Fruit fly (Drosophila melanogaster): ENCODE results near the gene CG5011.

The CG5011 gene

DNA sequence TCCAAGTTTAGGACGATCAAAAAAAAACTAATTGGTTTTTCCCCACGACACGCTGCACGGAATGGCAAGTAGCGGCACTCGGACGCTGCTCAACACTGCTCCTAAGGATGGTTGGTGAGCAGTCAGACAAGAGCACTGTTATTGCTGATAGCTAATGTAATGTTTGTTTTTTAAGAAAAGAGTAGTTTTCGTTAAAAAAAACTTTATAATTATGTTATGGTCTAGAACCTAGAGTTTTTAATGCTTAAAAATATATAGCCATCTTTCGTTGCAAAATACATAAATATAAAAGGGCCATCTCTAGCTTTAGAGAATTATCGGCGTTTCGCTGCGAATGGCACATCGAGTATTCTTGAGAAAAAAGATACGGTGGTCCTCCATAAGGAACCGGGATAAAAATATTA is 27.8 kb upstream of the CG5011 start, which contains the start of the genes Charon and CG4887:
TSS of gene Charon (minus strand) at position 102 of the 404 bp plus-strand sequence.
TSS of gene CG4887 (plus strand) at position 306 of the 404 bp plus-strand sequence.
- no peak for TF ChIP-seq Rel (GFP tag; optimal IDR thresholded peaks at IDR 0.05)
- TF ChIP-seq Rel (tag; optimal IDR thresholded peaks at IDR 0.05): peak; percentile 100
- peak; percentile 94 for TF ChIP-seq h (GFP tag; optimal IDR thresholded peaks at IDR 0.05)
- no peak for TF ChIP-seq dl (GFP tag; optimal IDR thresholded peaks at IDR 0.05; ENCODE audit: insufficient read depth in 1 of 2, partially characterized antibody in 2 of 2)
- TF ChIP-seq Mio (GFP tag; optimal IDR thresholded peaks at IDR 0.05): peak; percentile 48
- TF ChIP-seq OdsH (GFP tag; optimal IDR thresholded peaks at IDR 0.05): peak; percentile 88
- TF ChIP-seq sv (GFP tag; optimal IDR thresholded peaks at IDR 0.05): peak; percentile 85
- TF ChIP-seq GATAd (GFP tag; optimal IDR thresholded peaks at IDR 0.05): peak; percentile 88
- TF ChIP-seq Hr78 (GFP tag; optimal IDR thresholded peaks at IDR 0.05): no peak
- no peak for TF ChIP-seq dmrt93B (GFP tag; optimal IDR thresholded peaks at IDR 0.05)
- TF ChIP-seq psq (GFP tag; optimal IDR thresholded peaks at IDR 0.05): peak; percentile 83
- no peak for TF ChIP-seq Dif (GFP tag; optimal IDR thresholded peaks at IDR 0.05; ENCODE audit: partially characterized antibody)
- no peak for TF ChIP-seq Vsx2 (GFP tag; optimal IDR thresholded peaks at IDR 0.05; ENCODE audit: partially characterized antibody)
- TF ChIP-seq foxo (GFP tag; optimal IDR thresholded peaks at IDR 0.05): peak; percentile 41 to 93
- no peak for TF ChIP-seq Hnf4 (GFP tag; optimal IDR thresholded peaks at IDR 0.05)
- peak; percentile 90 for TF ChIP-seq rgr (GFP tag; optimal IDR thresholded peaks at IDR 0.05)
- no peak for TF ChIP-seq jim (GFP tag; optimal IDR thresholded peaks at IDR 0.05)
- no peak for TF ChIP-seq CrebA (GFP tag; optimal IDR thresholded peaks at IDR 0.05; ENCODE audit: borderline replicate concordance)
- no peak for TF ChIP-seq woc (GFP tag; optimal IDR thresholded peaks at IDR 0.05)
- no peak for TF ChIP-seq sage (GFP tag; optimal IDR thresholded peaks at IDR 0.05)
- no peak for TF ChIP-seq brk (GFP tag; optimal IDR thresholded peaks at IDR 0.05)
- no peak for TF ChIP-seq lola (GFP tag; optimal IDR thresholded peaks at IDR 0.05)
- peak; percentile 87 for TF ChIP-seq HLH106 (tag; optimal IDR thresholded peaks at IDR 0.05)
- TF ChIP-seq Hr83 (GFP tag; optimal IDR thresholded peaks at IDR 0.05; ENCODE audit: poor library complexity, severe bottlenecking): peak; percentile 16
- no peak for TF ChIP-seq Abd-B (GFP tag; optimal IDR thresholded peaks at IDR 0.05)
- peak; percentile 84 for TF ChIP-seq Sp1 (GFP tag; optimal IDR thresholded peaks at IDR 0.05)
- peak; percentile 89 for TF ChIP-seq ey (GFP tag; optimal IDR thresholded peaks at IDR 0.05)
- no peak for TF ChIP-seq fru (GFP tag; optimal IDR thresholded peaks at IDR 0.05)
- TF ChIP-seq usp (GFP tag; optimal IDR thresholded peaks at IDR 0.05): no peak
- no peak for TF ChIP-seq Dfd (GFP tag; optimal IDR thresholded peaks at IDR 0.05)
- TF ChIP-seq CG32264 (GFP tag; optimal IDR thresholded peaks at IDR 0.05): no peak
- TF ChIP-seq CG9705 (GFP tag; optimal IDR thresholded peaks at IDR 0.05): peak; percentile 73
- no peak for TF ChIP-seq N (GFP tag; optimal IDR thresholded peaks at IDR 0.05)
- no peak for TF ChIP-seq tai (GFP tag; optimal IDR thresholded peaks at IDR 0.05)
- no peak for TF ChIP-seq br (GFP tag; optimal IDR thresholded peaks at IDR 0.05)
- no peak for TF ChIP-seq dsf (GFP tag; optimal IDR thresholded peaks at IDR 0.05; ENCODE audit: borderline replicate concordance)
- TF ChIP-seq pan (optimal IDR thresholded peaks at IDR 0.05): no peak
- TF ChIP-seq Jra (GFP tag; optimal IDR thresholded peaks at IDR 0.05): no peak
- TF ChIP-seq Myc (optimal IDR thresholded peaks at IDR 0.05): peak; percentile 73

- no peak for TF ChIP-seq usp (GFP tag; optimal IDR thresholded peaks at IDR 0.05)
- TF ChIP-seq CrebA (GFP tag; optimal IDR thresholded peaks at IDR 0.05; ENCODE audit: borderline replicate concordance): no peak
- no peak for TF ChIP-seq Myc (optimal IDR thresholded peaks at IDR 0.05)
- no peak for TF ChIP-seq jim (GFP tag; optimal IDR thresholded peaks at IDR 0.05)
- TF ChIP-seq CG9705 (GFP tag; optimal IDR thresholded peaks at IDR 0.05): no peak
- TF ChIP-seq CG32264 (GFP tag; optimal IDR thresholded peaks at IDR 0.05): no peak
- no peak for TF ChIP-seq Rel (GFP tag; optimal IDR thresholded peaks at IDR 0.05)
- peak; percentile 86 for TF ChIP-seq Rel (tag; optimal IDR thresholded peaks at IDR 0.05)
- no peak for TF ChIP-seq HLH106 (tag; optimal IDR thresholded peaks at IDR 0.05)
- no peak for TF ChIP-seq OdsH (GFP tag; optimal IDR thresholded peaks at IDR 0.05)
- TF ChIP-seq Hr83 (GFP tag; optimal IDR thresholded peaks at IDR 0.05; ENCODE audit: poor library complexity, severe bottlenecking): peak; percentile 36
- no peak for TF ChIP-seq fru (GFP tag; optimal IDR thresholded peaks at IDR 0.05)
- TF ChIP-seq h (GFP tag; optimal IDR thresholded peaks at IDR 0.05): no peak
- no peak for TF ChIP-seq dl (GFP tag; optimal IDR thresholded peaks at IDR 0.05; ENCODE audit: insufficient read depth in 1 of 2, partially characterized antibody in 2 of 2)
- no peak for TF ChIP-seq dmrt93B (GFP tag; optimal IDR thresholded peaks at IDR 0.05)
- TF ChIP-seq sv (GFP tag; optimal IDR thresholded peaks at IDR 0.05): no peak
Observed at dm6 chr2L:1177522-1177921, 22.9 kb upstream of the CG5011 start, which contains the start of gene CG4896. Gene CG4896, plus strand, starts transcription at chr2L:1177690.
